Worm (Caenorhabditis elegans) whole organism, L1 larva: ENCODE measurements around the gene F59A7.14.
A peak's percentile ranks its signal among the peaks of the same experiment; 100 is the strongest.

Experiments used
- C04F5.9 ChIP-seq: sonication (generic microtip); optimal IDR thresholded peaks from 2 replicates; lab custom pipeline; 2016; ENCODE audit warnings: missing genetic modification characterization, missing compliant biosample characterization
- C34B4.2 ChIP-seq: sonication (generic microtip); optimal IDR thresholded peaks from 2 replicates; lab custom pipeline; 2017; ENCODE audit warnings: mild to moderate bottlenecking, missing genetic modification characterization, missing compliant biosample characterization
- Y116A8C.19 ChIP-seq: sonication (generic microtip); optimal IDR thresholded peaks from 2 replicates; lab custom pipeline; 2016; ENCODE audit warnings: missing compliant biosample characterization, missing genetic modification characterization, borderline replicate concordance
- aha-1 ChIP-seq: fragments of 150-350 bp; optimal IDR thresholded peaks from 2 replicates; lab custom pipeline; 2014; ENCODE audit warnings: missing biosample characterization, missing genetic modification characterization
- blmp-1 ChIP-seq: fragments of 150-350 bp; optimal IDR thresholded peaks from 2 replicates; lab custom pipeline; 2014; ENCODE audit warnings: missing biosample characterization, missing genetic modification characterization
- ceh-63 ChIP-seq: fragments of 200-800 bp; sonication (Bioruptor generic); optimal IDR thresholded peaks from 2 replicates; lab custom pipeline; 2018; ENCODE audit warnings: mild to moderate bottlenecking, missing genetic modification characterization, missing compliant biosample characterization
- ceh-8 ChIP-seq: fragments of 200-800 bp; sonication (Bioruptor generic); optimal IDR thresholded peaks from 2 replicates; lab custom pipeline; 2018; ENCODE audit warnings: mild to moderate bottlenecking, missing genetic modification characterization, moderate library complexity, missing compliant biosample characterization
- ceh-82 ChIP-seq, 3 experiments: fragments of 150-350 bp in 1 of 3; sonication (generic microtip) in 2 of 3; optimal IDR thresholded peaks; 2 replicates each; lab custom pipeline; 2014 to 2017; ENCODE audit warnings: missing biosample characterization in 3 of 3, missing genetic modification characterization in 3 of 3
- ceh-88 ChIP-seq: fragments of 200-800 bp; sonication (Bioruptor generic); IDR thresholded peaks from 2 replicates; pipeline ENCODE4 v1.3.6; 2022; ENCODE audit warnings: missing genetic modification characterization, missing compliant biosample characterization
- ces-1 ChIP-seq: fragments of 150-350 bp; optimal IDR thresholded peaks from 2 replicates; lab custom pipeline; 2014; ENCODE audit warnings: missing biosample characterization, missing genetic modification reagents, missing genetic modification characterization
- dpl-1 ChIP-seq, 3 experiments: fragments of 150-350 bp in 2 of 3; sonication (generic microtip) in 1 of 3; optimal IDR thresholded peaks; 2 replicates each; lab custom pipeline; 2014 to 2017; ENCODE audit warnings: missing biosample characterization in 3 of 3, missing genetic modification characterization in 3 of 3, missing genetic modification reagents in 3 of 3
- dsc-1 ChIP-seq: sonication (generic microtip); optimal IDR thresholded peaks from 2 replicates; lab custom pipeline; 2016; ENCODE audit warnings: mild to moderate bottlenecking, missing genetic modification characterization, missing compliant biosample characterization
- efl-1 ChIP-seq, 4 experiments: fragments of 150-350 bp; optimal IDR thresholded peaks in 3 of 4; peaks in 1 of 4; 1 replicate in 1 of 4; 2 replicates in 3 of 4; lab custom pipeline; 2014; ENCODE audit warnings: missing biosample characterization in 2 of 4, missing genetic modification characterization in 2 of 4, missing genetic modification reagents in 2 of 4
- egl-13 ChIP-seq: sonication (generic microtip); optimal IDR thresholded peaks from 2 replicates; lab custom pipeline; 2016; ENCODE audit warnings: missing genotype, missing genetic modification reagents, missing genetic modification characterization, missing compliant biosample characterization
- egl-27 ChIP-seq, 2 experiments: fragments of 150-350 bp in 1 of 2; sonication (generic microtip); optimal IDR thresholded peaks; 3 replicates each; lab custom pipeline; 2017 to 2018; ENCODE audit warnings: missing biosample characterization in 2 of 2, missing genetic modification characterization in 2 of 2, missing genetic modification reagents in 2 of 2
- elt-2 ChIP-seq: sonication (generic microtip); optimal IDR thresholded peaks from 2 replicates; lab custom pipeline; 2016; ENCODE audit warnings: missing genetic modification characterization, mild to moderate bottlenecking, inconsistent platforms, missing compliant biosample characterization, missing genetic modification reagents
- fkh-4 ChIP-seq: sonication (generic microtip); optimal IDR thresholded peaks from 2 replicates; lab custom pipeline; 2016; ENCODE audit warnings: missing compliant biosample characterization, missing genetic modification characterization, borderline replicate concordance
- fkh-8 ChIP-seq: sonication (generic microtip); optimal IDR thresholded peaks from 2 replicates; lab custom pipeline; 2016; ENCODE audit warnings: mild to moderate bottlenecking, missing genetic modification characterization, missing compliant biosample characterization
- hlh-17 ChIP-seq: fragments of 200-800 bp; sonication (Bioruptor generic); optimal IDR thresholded peaks from 2 replicates; lab custom pipeline; 2018; ENCODE audit warnings: missing genetic modification characterization, mild to moderate bottlenecking, missing compliant biosample characterization, moderate library complexity, borderline replicate concordance
- hlh-4 ChIP-seq: sonication (generic microtip); optimal IDR thresholded peaks from 2 replicates; lab custom pipeline; 2016; ENCODE audit warnings: mild to moderate bottlenecking, missing genetic modification characterization, missing compliant biosample characterization
- irx-1 ChIP-seq: sonication (generic microtip); optimal IDR thresholded peaks from 2 replicates; lab custom pipeline; 2016; ENCODE audit warnings: missing genetic modification characterization, missing compliant biosample characterization
- jun-1 ChIP-seq: fragments of 150-350 bp; optimal IDR thresholded peaks from 2 replicates; lab custom pipeline; 2014; ENCODE audit warnings: missing biosample characterization, missing genetic modification reagents, missing genetic modification characterization
- lin-13 ChIP-seq: fragments of 150-350 bp; optimal IDR thresholded peaks from 2 replicates; lab custom pipeline; 2014; ENCODE audit warnings: missing biosample characterization, missing genetic modification reagents, missing genetic modification characterization
- lin-35 ChIP-seq, 2 experiments: fragments of 150-350 bp; optimal IDR thresholded peaks; 2 replicates each; lab custom pipeline; 2014; ENCODE audit warnings: missing biosample characterization in 2 of 2, missing genetic modification characterization in 2 of 2, missing genetic modification reagents in 2 of 2
- lsy-2 ChIP-seq, 2 experiments: fragments of 150-350 bp; optimal IDR thresholded peaks; 2 replicates each; lab custom pipeline; 2014; ENCODE audit warnings: missing biosample characterization in 2 of 2, missing genetic modification characterization in 2 of 2
- mab-9 ChIP-seq: fragments of 200-800 bp; sonication (Bioruptor generic); IDR thresholded peaks from 2 replicates; pipeline ENCODE4 v1.3.6; 2022; ENCODE audit warnings: missing genetic modification reagents, missing genetic modification characterization, missing compliant biosample characterization
- mdl-1 ChIP-seq, 2 experiments: fragments of 150-350 bp; optimal IDR thresholded peaks; 2 replicates each; lab custom pipeline; 2014 to 2017; ENCODE audit warnings: missing biosample characterization in 2 of 2, missing genetic modification characterization in 2 of 2, inconsistent platforms in 1 of 2
- mep-1 ChIP-seq: fragments of 150-350 bp; optimal IDR thresholded peaks from 2 replicates; lab custom pipeline; 2014; ENCODE audit warnings: missing biosample characterization, missing genetic modification characterization
- nhr-12 ChIP-seq: sonication (generic microtip); optimal IDR thresholded peaks from 2 replicates; lab custom pipeline; 2017; ENCODE audit warnings: missing biosample characterization, missing genetic modification characterization
- nhr-19 ChIP-seq: fragments of 200-800 bp; sonication (Bioruptor generic); conservative IDR thresholded peaks from 2 replicates; pipeline ENCODE4 v1.3.6; 2022; ENCODE audit warnings: missing genetic modification characterization, missing compliant biosample characterization
- nhr-237 ChIP-seq: fragments of 150-350 bp; optimal IDR thresholded peaks from 2 replicates; lab custom pipeline; 2014; ENCODE audit warnings: missing biosample characterization, missing genetic modification characterization
- nhr-71 ChIP-seq: sonication (generic microtip); optimal IDR thresholded peaks from 2 replicates; lab custom pipeline; 2016; ENCODE audit warnings: mild to moderate bottlenecking, missing genetic modification characterization, moderate library complexity, missing compliant biosample characterization
- nhr-77 ChIP-seq: fragments of 150-350 bp; optimal IDR thresholded peaks from 2 replicates; lab custom pipeline; 2014; ENCODE audit warnings: missing biosample characterization, missing genetic modification characterization
- nhr-84 ChIP-seq: sonication (generic microtip); optimal IDR thresholded peaks from 2 replicates; lab custom pipeline; 2017; ENCODE audit warnings: missing biosample characterization, missing genetic modification characterization
- nhr-90 ChIP-seq: sonication (generic microtip); optimal IDR thresholded peaks from 2 replicates; lab custom pipeline; 2016; ENCODE audit warnings: mild to moderate bottlenecking, missing genetic modification characterization, missing compliant biosample characterization; ENCODE audit not compliant: poor library complexity
- pax-3 ChIP-seq: fragments of 200-800 bp; sonication (Bioruptor generic); optimal IDR thresholded peaks from 2 replicates; lab custom pipeline; 2018; ENCODE audit warnings: mild to moderate bottlenecking, missing genetic modification characterization, moderate library complexity, missing compliant biosample characterization
- pqm-1 ChIP-seq: sonication (generic microtip); optimal IDR thresholded peaks from 3 replicates; lab custom pipeline; 2017; ENCODE audit warnings: missing biosample characterization, missing genetic modification characterization
- rnt-1 ChIP-seq: sonication (generic microtip); optimal IDR thresholded peaks from 2 replicates; lab custom pipeline; 2016; ENCODE audit warnings: mild to moderate bottlenecking, missing genetic modification characterization, moderate library complexity, missing compliant biosample characterization
- skn-1 ChIP-seq: fragments of 150-350 bp; optimal IDR thresholded peaks from 2 replicates; lab custom pipeline; 2014; ENCODE audit warnings: missing biosample characterization, missing genetic modification characterization
- snpc-4 ChIP-seq: fragments of 150-350 bp; optimal IDR thresholded peaks from 2 replicates; lab custom pipeline; 2014; ENCODE audit warnings: missing biosample characterization, missing genetic modification characterization
- snu-23 ChIP-seq: sonication (generic microtip); optimal IDR thresholded peaks from 2 replicates; lab custom pipeline; 2016; ENCODE audit warnings: missing genetic modification characterization, missing compliant biosample characterization
- sox-4 ChIP-seq: sonication (generic microtip); optimal IDR thresholded peaks from 2 replicates; lab custom pipeline; 2016; ENCODE audit warnings: missing genetic modification characterization, missing compliant biosample characterization
- swsn-7 ChIP-seq: sonication (generic microtip); optimal IDR thresholded peaks from 2 replicates; lab custom pipeline; 2016; ENCODE audit warnings: missing genetic modification characterization, missing compliant biosample characterization
- tbx-2 ChIP-seq: sonication (generic microtip); optimal IDR thresholded peaks from 2 replicates; lab custom pipeline; 2016; ENCODE audit warnings: missing genetic modification characterization, missing compliant biosample characterization
- tlp-1 ChIP-seq: fragments of 150-350 bp; optimal IDR thresholded peaks from 2 replicates; lab custom pipeline; 2014; ENCODE audit warnings: missing biosample characterization, missing genetic modification characterization
- unc-30 ChIP-seq: sonication (generic microtip); optimal IDR thresholded peaks from 2 replicates; lab custom pipeline; 2017; ENCODE audit warnings: missing biosample characterization, missing genetic modification characterization
- unc-62 ChIP-seq: fragments of 150-350 bp; optimal IDR thresholded peaks from 2 replicates; lab custom pipeline; 2014; ENCODE audit warnings: missing biosample characterization, missing genetic modification reagents, missing genetic modification characterization
- unc-86 ChIP-seq: sonication (generic microtip); optimal IDR thresholded peaks from 2 replicates; lab custom pipeline; 2016; ENCODE audit warnings: missing genetic modification characterization, missing compliant biosample characterization
- xbp-1 ChIP-seq: sonication (generic microtip); optimal IDR thresholded peaks from 2 replicates; lab custom pipeline; 2016; ENCODE audit warnings: missing genetic modification characterization, missing compliant biosample characterization
- zag-1 ChIP-seq: fragments of 150-350 bp; optimal IDR thresholded peaks from 2 replicates; lab custom pipeline; 2014; ENCODE audit warnings: missing biosample characterization, missing genetic modification characterization
- zip-4 ChIP-seq: fragments of 200-800 bp; sonication (Bioruptor generic); optimal IDR thresholded peaks from 2 replicates; lab custom pipeline; 2018; ENCODE audit warnings: mild to moderate bottlenecking, missing genetic modification characterization, moderate library complexity, missing compliant biosample characterization
- ztf-11 ChIP-seq, 2 experiments: sonication (generic microtip); optimal IDR thresholded peaks; 2 replicates each; lab custom pipeline; 2016 to 2017; ENCODE audit warnings: missing genetic modification characterization in 2 of 2, missing biosample characterization in 1 of 2, missing compliant biosample characterization in 1 of 2

The F59A7.14 gene

DNA sequence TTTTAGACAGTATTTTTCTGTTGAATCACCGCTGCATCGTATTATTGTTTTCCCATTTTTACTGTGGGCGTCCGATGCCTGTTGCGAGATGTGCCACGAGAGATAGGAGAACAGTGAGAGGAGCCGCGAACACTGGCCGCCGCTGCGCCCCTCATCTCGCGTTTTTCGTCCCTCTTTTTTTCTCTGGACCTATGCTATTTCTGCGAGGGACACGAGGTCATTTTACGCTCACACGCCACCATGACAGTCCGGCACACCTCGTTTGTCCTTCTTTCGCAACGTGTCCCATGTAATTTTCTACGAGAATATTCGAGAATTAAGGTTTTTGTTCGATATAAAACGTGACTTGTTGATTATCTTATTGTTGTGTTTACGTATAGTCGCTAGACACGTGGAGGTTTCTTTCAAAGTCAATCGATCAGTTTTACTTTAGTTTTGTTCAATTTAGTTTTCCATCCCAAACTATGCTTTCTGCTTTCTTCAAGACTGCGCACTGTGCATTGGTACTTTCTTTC lies 49.3 kb downstream of the F59A7.14 start, which contains the start of gene lbp-9 (continued):
- no peak for TF ChIP-seq elt-2
- no peak for TF ChIP-seq hlh-4 (tag; lab: Kevin White, UChicago)
- no peak for TF ChIP-seq unc-86 (tag; lab: Kevin White, UChicago)
- TF ChIP-seq ceh-88 (GFP tag; lab: Robert Waterston, UW), result no peak
- no peak for TF ChIP-seq tlp-1
- peak in 1 of 3 experiments; percentile 31 for TF ChIP-seq ceh-82 (tag; optimal IDR thresholded peaks at IDR 0.05; lab: Kevin White, UChicago)
- no peak for TF ChIP-seq zag-1 (tag; lab: Kevin White, UChicago)
- TF ChIP-seq nhr-12 (tag; lab: Kevin White, UChicago), result no peak
- peak; percentile 43 for TF ChIP-seq nhr-90
- peak; percentile 23 for TF ChIP-seq tbx-2 (tag; lab: Kevin White, UChicago)
- no peak for TF ChIP-seq sox-4 (tag; lab: Kevin White, UChicago)
- no peak for TF ChIP-seq zip-4
- TF ChIP-seq nhr-84 (tag; lab: Kevin White, UChicago), result no peak
- TF ChIP-seq nhr-71, result peak; percentile 80
- no peak for TF ChIP-seq unc-30 (tag; lab: Kevin White, UChicago)
- TF ChIP-seq C34B4.2 (tag; lab: Kevin White, UChicago), result no peak
- no peak for TF ChIP-seq fkh-4 (tag; lab: Kevin White, UChicago)
- no peak for TF ChIP-seq unc-62 (GFP tag; lab: Kevin White, UChicago)
- peak; percentile 36 for TF ChIP-seq blmp-1 (tag; lab: Kevin White, UChicago)
- no peak for TF ChIP-seq fkh-8 (tag; lab: Kevin White, UChicago)
- peak; percentile 35 for TF ChIP-seq xbp-1 (tag; lab: Kevin White, UChicago)
- peak; percentile 80 for TF ChIP-seq snu-23 (GFP tag; lab: Kevin White, UChicago)
- TF ChIP-seq egl-13 (tag; lab: Kevin White, UChicago), result no peak
- no peak for TF ChIP-seq Y116A8C.19
- peak in 1 of 2 experiments; percentile 81 for TF ChIP-seq mdl-1 (tag; optimal IDR thresholded peaks at IDR 0.05; lab: Kevin White, UChicago)
- TF ChIP-seq jun-1 (tag; lab: Kevin White, UChicago), result no peak
- TF ChIP-seq lsy-2 (tag; optimal IDR thresholded peaks at IDR 0.05; lab: Kevin White, UChicago), result peak; percentile 15 to 34
- peak; percentile 25 for TF ChIP-seq irx-1 (tag; lab: Kevin White, UChicago)
- TF ChIP-seq egl-27 (tag; optimal IDR thresholded peaks at IDR 0.05; lab: Kevin White, UChicago), result no peak
- no peak for TF ChIP-seq aha-1 (tag; lab: Kevin White, UChicago)
- no peak for TF ChIP-seq ceh-63 (GFP tag; lab: Kevin White, UChicago)
- peak in 2 of 3 experiments; percentile 6 to 50 for TF ChIP-seq dpl-1 (GFP tag; optimal IDR thresholded peaks at IDR 0.05; lab: Kevin White, UChicago)
- no peak for TF ChIP-seq ces-1 (GFP tag; lab: Kevin White, UChicago)
- TF ChIP-seq C04F5.9, result peak; percentile 15
- peak; percentile 10 for TF ChIP-seq rnt-1 (tag; lab: Kevin White, UChicago)
- peak; percentile 74 for TF ChIP-seq skn-1 (tag; lab: Kevin White, UChicago)
- no peak for TF ChIP-seq mab-9 (GFP tag; lab: Robert Waterston, UW)
- peak; percentile 12 to 35 for TF ChIP-seq efl-1 (optimal IDR thresholded peaks at IDR 0.05; lab: Kevin White, UChicago)
- peak; percentile 36 to 82 for TF ChIP-seq efl-1 (GFP tag; optimal IDR thresholded peaks at IDR 0.05 in 1 of 2; lab: Kevin White, UChicago)
- no peak for TF ChIP-seq nhr-237 (tag; lab: Kevin White, UChicago)
- TF ChIP-seq pqm-1 (tag; lab: Kevin White, UChicago), result no peak
- TF ChIP-seq nhr-19 (GFP tag; lab: Robert Waterston, UW), result peak; percentile 37; the same call in 1 of the 2 replicates
- TF ChIP-seq nhr-77 (tag; lab: Kevin White, UChicago), result no peak
- peak; percentile 28 for TF ChIP-seq lin-13
- TF ChIP-seq ztf-11 (tag; optimal IDR thresholded peaks at IDR 0.05; lab: Kevin White, UChicago), result no peak
- TF ChIP-seq hlh-17, result no peak
- no peak for TF ChIP-seq dsc-1
- TF ChIP-seq ceh-8 (GFP tag; lab: Kevin White, UChicago), result no peak
- TF ChIP-seq lin-35 (GFP tag; optimal IDR thresholded peaks at IDR 0.05; lab: Kevin White, UChicago), result peak; percentile 42 to 69
- no peak for TF ChIP-seq snpc-4
- TF ChIP-seq swsn-7, result peak; percentile 40
- TF ChIP-seq pax-3 (tag; lab: Kevin White, UChicago), result no peak
- peak; percentile 89 for TF ChIP-seq mep-1
